Worm (Caenorhabditis elegans) whole organism, young adult: ENCODE data around the gene egg-3.
A peak's percentile ranks its signal among the peaks of the same experiment; 100 is the strongest.

ENCODE experiments used
- F57C9.4 ChIP-seq: sonication (generic microtip); optimal IDR thresholded peaks from 2 replicates; lab custom pipeline; 2017; ENCODE audit warnings: mild to moderate bottlenecking, missing genetic modification characterization, missing compliant biosample characterization
- aptf-3 ChIP-seq: fragments of 200-800 bp; sonication (Bioruptor generic); IDR thresholded peaks from 2 replicates; pipeline ENCODE4 v1.3.6; 2022; ENCODE audit warnings: missing genetic modification characterization, missing compliant biosample characterization
- lsl-1 ChIP-seq: fragments of 200-800 bp; sonication (Bioruptor generic); optimal IDR thresholded peaks from 2 replicates; lab custom pipeline; 2018; ENCODE audit warnings: mild to moderate bottlenecking, missing genetic modification characterization, moderate library complexity, missing compliant biosample characterization
- snpc-4 ChIP-seq, 5 experiments: fragments of 150-350 bp in 1 of 5; sonication (generic microtip) in 4 of 5; optimal IDR thresholded peaks; 2 replicates each; lab custom pipeline; 2014 to 2018; ENCODE audit warnings: missing genetic modification characterization in 5 of 5, missing biosample characterization in 3 of 5, antibody characterized with exemption in 2 of 5, mild to moderate bottlenecking in 2 of 5, missing compliant biosample characterization in 2 of 5, missing genotype in 2 of 5, moderate library complexity in 2 of 5, missing genetic modification reagents in 1 of 5
- unc-130 ChIP-seq: sonication (generic microtip); optimal IDR thresholded peaks from 2 replicates; lab custom pipeline; 2016; ENCODE audit warnings: missing genetic modification reagents, missing genetic modification characterization, missing compliant biosample characterization

ce11 chrII:10870698-10871097 is 13.5 kb downstream of the egg-3 start:
- TF ChIP-seq F57C9.4 (tag; lab: Kevin White, UChicago) (no peak), snpc-4 (GFP tag; optimal IDR thresholded peaks at IDR 0.05; lab: Kevin White, UChicago) (peak; percentile 25), snpc-4 (tag; optimal IDR thresholded peaks at IDR 0.05; lab: Kevin White, UChicago) (no peak), aptf-3 (GFP tag; lab: Robert Waterston, UW) (no peak), unc-130 (no peak), lsl-1 (no peak)
